Worm (Caenorhabditis elegans): ENCODE measurements around the gene str-1.

DNA sequence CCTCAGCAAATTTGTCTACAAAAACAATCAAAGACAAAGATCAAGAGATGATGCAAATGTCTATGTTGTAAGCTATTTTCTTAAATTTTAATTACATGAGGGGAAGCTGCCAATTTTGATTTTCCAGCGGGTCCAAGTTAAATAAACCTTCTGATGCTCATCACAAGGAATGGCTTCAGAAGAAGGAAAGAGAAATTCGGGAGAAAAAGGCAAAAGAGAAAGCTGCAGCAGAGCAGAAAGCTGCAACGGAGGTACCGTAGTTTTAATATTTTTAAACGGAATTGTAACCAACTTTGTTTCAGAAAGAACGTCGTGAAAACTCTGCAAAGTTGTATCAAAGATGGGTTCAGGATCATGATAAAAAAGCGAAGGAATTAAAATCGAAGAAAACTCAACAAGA, 15.4 kb upstream of the str-1 start:
- TF ChIP-seq nhr-71 (tag; optimal IDR thresholded peaks at IDR 0.05) (no peak), sox-4 (tag; optimal IDR thresholded peaks at IDR 0.05) (no peak), C16A3.4 (tag; optimal IDR thresholded peaks at IDR 0.05) (no peak), rnt-1 (tag; optimal IDR thresholded peaks at IDR 0.05) (no peak), tbx-2 (tag; optimal IDR thresholded peaks at IDR 0.05) (no peak), nhr-77 (tag; optimal IDR thresholded peaks at IDR 0.05) (no peak), ama-1 (optimal IDR thresholded peaks at IDR 0.05) (no peak), hpl-2 (GFP tag; optimal IDR thresholded peaks at IDR 0.05) (no peak), nhr-28 (tag; optimal IDR thresholded peaks at IDR 0.05) (no peak), ztf-11 (tag; optimal IDR thresholded peaks at IDR 0.05) (no peak)

Data from whole organism, L1 larva.